Worm (Caenorhabditis elegans): ENCODE measurements around the gene dhgd-1.

dhgd-1 gene

ce11 chrII:11537606-11538016 lies 14.3 kb downstream of the dhgd-1 start:
- TF ChIP-seq him-1 (tag; optimal IDR thresholded peaks at IDR 0.05) (no peak), dao-5 (tag; optimal IDR thresholded peaks at IDR 0.05) (no peak)

ce11 chrII:11537115-11537514 lies 14.8 kb downstream of the dhgd-1 start:
- TF ChIP-seq him-1 (tag; optimal IDR thresholded peaks at IDR 0.05) (no peak), dao-5 (tag; optimal IDR thresholded peaks at IDR 0.05) (no peak), W03F9.2 (tag; optimal IDR thresholded peaks at IDR 0.05) (no peak)

ce11 chrII:11536505-11536904 lies 15.4 kb downstream of the dhgd-1 start:
- TF ChIP-seq him-1 (tag; optimal IDR thresholded peaks at IDR 0.05) (no peak), dao-5 (tag; optimal IDR thresholded peaks at IDR 0.05) (no peak), W03F9.2 (tag; optimal IDR thresholded peaks at IDR 0.05) (no peak)

ce11 chrII:11535924-11536323 lies 16.0 kb downstream of the dhgd-1 start:
- TF ChIP-seq him-1 (tag; optimal IDR thresholded peaks at IDR 0.05): no peak
- TF ChIP-seq dao-5 (tag; optimal IDR thresholded peaks at IDR 0.05): no peak
- no peak for TF ChIP-seq W03F9.2 (tag; optimal IDR thresholded peaks at IDR 0.05)

ce11 chrII:11535429-11535828 lies 16.5 kb downstream of the dhgd-1 start:
- TF ChIP-seq dao-5 (tag; optimal IDR thresholded peaks at IDR 0.05) (no peak), him-1 (tag; optimal IDR thresholded peaks at IDR 0.05) (no peak), W03F9.2 (tag; optimal IDR thresholded peaks at IDR 0.05) (no peak)

- TF ChIP-seq him-1 (tag; optimal IDR thresholded peaks at IDR 0.05): peak; percentile 62
- peak; percentile 57 for TF ChIP-seq W03F9.2 (tag; optimal IDR thresholded peaks at IDR 0.05)
These were observed 17.3 kb downstream of the dhgd-1 start, which contains the start of gene Y62F5A.12 for ce11 chrII:11534429-11535099. TSS of gene Y62F5A.12 (minus strand) at chrII:11534479.

ce11 chrII:11533716-11534115 lies 18.2 kb downstream of the dhgd-1 start, which contains the start of gene mdt-8:
TSS of gene mdt-8 (minus strand) at chrII:11533816.
- TF ChIP-seq W03F9.2 (tag; optimal IDR thresholded peaks at IDR 0.05) (no peak), dao-5 (tag; optimal IDR thresholded peaks at IDR 0.05) (no peak), him-1 (tag; optimal IDR thresholded peaks at IDR 0.05) (no peak)

ce11 chrII:11526954-11527353 lies 24.9 kb downstream of the dhgd-1 start, which contains the start of gene age-1:
TSS of gene age-1 (minus strand) at chrII:11527054.
- TF ChIP-seq dao-5 (tag; optimal IDR thresholded peaks at IDR 0.05) (no peak), W03F9.2 (tag; optimal IDR thresholded peaks at IDR 0.05) (no peak), him-1 (tag; optimal IDR thresholded peaks at IDR 0.05) (no peak)

ce11 chrII:11521300-11521699 lies 30.6 kb downstream of the dhgd-1 start, which contains the start of gene Y62F5A.10:
TSS of gene Y62F5A.10 (plus strand) at chrII:11521600.
- TF ChIP-seq W03F9.2 (tag; optimal IDR thresholded peaks at IDR 0.05) (no peak), him-1 (tag; optimal IDR thresholded peaks at IDR 0.05) (no peak), dao-5 (tag; optimal IDR thresholded peaks at IDR 0.05) (no peak)

- TF ChIP-seq him-1 (tag; optimal IDR thresholded peaks at IDR 0.05): no peak
- TF ChIP-seq dao-5 (tag; optimal IDR thresholded peaks at IDR 0.05): no peak
- TF ChIP-seq W03F9.2 (tag; optimal IDR thresholded peaks at IDR 0.05): no peak
These were observed 33.7 kb downstream of the dhgd-1 start, which contains the start of gene B0334.10 for ce11 chrII:11518184-11518583. TSS of gene B0334.10 (plus strand) at chrII:11518484.

- no peak for TF ChIP-seq W03F9.2 (tag; optimal IDR thresholded peaks at IDR 0.05)
- no peak for TF ChIP-seq him-1 (tag; optimal IDR thresholded peaks at IDR 0.05)
- no peak for TF ChIP-seq dao-5 (tag; optimal IDR thresholded peaks at IDR 0.05)
These were observed 37.1 kb downstream of the dhgd-1 start, which contains the start of gene srh-44 for ce11 chrII:11514775-11515174. TSS of gene srh-44 (plus strand) at chrII:11515075.

- no peak for TF ChIP-seq him-1 (tag; optimal IDR thresholded peaks at IDR 0.05)
- TF ChIP-seq dao-5 (tag; optimal IDR thresholded peaks at IDR 0.05): no peak
These were observed 39.0 kb downstream of the dhgd-1 start for ce11 chrII:11512921-11513320.

ce11 chrII:11510373-11510772 lies 41.5 kb downstream of the dhgd-1 start, which contains the start of gene npr-41:
TSS of gene npr-41 (plus strand) at chrII:11510673.
- TF ChIP-seq dao-5 (tag; optimal IDR thresholded peaks at IDR 0.05): no peak
- no peak for TF ChIP-seq W03F9.2 (tag; optimal IDR thresholded peaks at IDR 0.05)
- no peak for TF ChIP-seq him-1 (tag; optimal IDR thresholded peaks at IDR 0.05)

ce11 chrII:11503761-11504160 lies 48.1 kb downstream of the dhgd-1 start:
- TF ChIP-seq him-1 (tag; optimal IDR thresholded peaks at IDR 0.05): no peak
- TF ChIP-seq dao-5 (tag; optimal IDR thresholded peaks at IDR 0.05): no peak
- TF ChIP-seq W03F9.2 (tag; optimal IDR thresholded peaks at IDR 0.05): no peak

ce11 chrII:11501956-11502355 lies 49.9 kb downstream of the dhgd-1 start:
- TF ChIP-seq dao-5 (tag; optimal IDR thresholded peaks at IDR 0.05): no peak
- TF ChIP-seq him-1 (tag; optimal IDR thresholded peaks at IDR 0.05): no peak
- no peak for TF ChIP-seq W03F9.2 (tag; optimal IDR thresholded peaks at IDR 0.05)
